Fruit fly (Drosophila melanogaster) S2 (cell line): ENCODE data around the gene VhaAC39-2.

Experiments
- CG8478 ChIP-seq: fragments of >200 bp; optimal IDR thresholded peaks from 2 replicates; lab custom pipeline; 2018
- CTCF ChIP-seq, 2 experiments: fragments of >200 bp; optimal IDR thresholded peaks; 2 replicates each; lab custom pipeline; 2018

VhaAC39-2 gene

dm6 chr3R:23132299-23132698 is 26.8 kb downstream of the VhaAC39-2 start:
- TF ChIP-seq CG8478 (lab: Kevin White, UChicago) = no peak
- TF ChIP-seq CTCF (optimal IDR thresholded peaks at IDR 0.05; lab: Kevin White, UChicago) = no peak

dm6 chr3R:23131341-23131884 is 27.7 kb downstream of the VhaAC39-2 start:
- no peak for TF ChIP-seq CG8478 (lab: Kevin White, UChicago)
- TF ChIP-seq CTCF (optimal IDR thresholded peaks at IDR 0.05; lab: Kevin White, UChicago) = no peak

DNA sequence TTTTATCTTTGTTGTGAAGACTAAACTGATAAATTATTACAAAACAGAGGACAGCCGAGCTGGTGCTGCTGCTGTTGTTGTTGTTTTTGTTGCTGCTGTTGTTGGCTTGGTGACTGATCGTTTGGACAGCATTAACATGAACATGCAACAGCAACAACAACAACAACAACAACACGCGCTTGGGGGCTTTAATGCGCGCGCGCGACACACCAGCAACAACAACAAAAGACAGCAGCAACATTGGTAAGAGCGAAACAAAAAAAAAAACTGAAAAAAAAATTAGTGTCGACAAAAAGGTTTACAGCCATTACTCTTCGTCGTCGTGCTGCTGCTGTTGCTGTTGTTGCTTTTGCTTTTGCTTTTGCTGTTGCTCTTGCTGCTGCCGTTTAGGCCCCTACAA is 28.2 kb downstream of the VhaAC39-2 start:
- no peak for TF ChIP-seq CTCF (optimal IDR thresholded peaks at IDR 0.05; lab: Kevin White, UChicago)

DNA sequence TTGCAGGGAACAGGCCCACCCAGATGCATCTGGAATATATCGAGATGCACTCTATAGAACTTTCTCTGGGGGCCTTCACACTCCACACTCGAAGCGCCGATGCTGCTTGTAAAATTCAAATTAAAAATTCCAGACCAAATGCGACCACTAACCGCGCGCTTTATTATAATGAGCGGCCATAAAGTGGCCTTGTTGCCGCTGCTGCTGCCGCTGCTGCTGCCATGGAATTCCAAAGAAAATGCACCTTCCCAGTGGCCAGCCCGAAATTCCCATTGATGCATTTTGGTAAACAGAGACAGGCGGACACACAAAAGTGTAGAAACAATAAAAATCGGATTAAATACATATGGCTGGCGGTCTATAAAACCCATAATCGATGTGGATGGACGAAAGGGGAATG is 28.9 kb downstream of the VhaAC39-2 start:
- TF ChIP-seq CTCF (optimal IDR thresholded peaks at IDR 0.05; lab: Kevin White, UChicago) = no peak
- TF ChIP-seq CG8478 (lab: Kevin White, UChicago) = no peak

dm6 chr3R:23129617-23130016 is 29.5 kb downstream of the VhaAC39-2 start:
- no peak for TF ChIP-seq CTCF (optimal IDR thresholded peaks at IDR 0.05; lab: Kevin White, UChicago)
- no peak for TF ChIP-seq CG8478 (lab: Kevin White, UChicago)

DNA sequence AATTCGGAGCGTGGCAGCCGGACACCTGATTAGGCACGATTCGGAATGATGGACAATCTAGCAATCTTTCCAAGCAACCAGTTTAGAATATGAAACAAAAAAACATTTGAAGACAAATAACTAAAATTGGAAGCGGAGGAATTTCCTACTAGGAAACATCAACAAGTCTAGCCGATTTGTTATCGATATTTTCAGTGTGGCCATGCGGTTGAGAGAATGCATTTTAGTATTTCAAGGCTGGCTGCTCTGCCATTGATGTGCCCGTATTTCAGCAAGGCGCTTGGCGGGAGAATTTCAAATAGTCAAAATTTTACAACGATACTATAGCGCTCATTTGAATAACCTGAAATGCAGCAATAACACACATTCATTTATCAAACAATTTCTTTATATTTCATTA is 31.3 kb downstream of the VhaAC39-2 start, which contains the start of gene CG31457:
Gene CG31457, minus strand, starts transcription at position 186 of the 400 bp plus-strand sequence.
- no peak for TF ChIP-seq CG8478 (lab: Kevin White, UChicago)
- TF ChIP-seq CTCF (optimal IDR thresholded peaks at IDR 0.05; lab: Kevin White, UChicago) = peak; percentile 49 to 50

- no peak for TF ChIP-seq CTCF (optimal IDR thresholded peaks at IDR 0.05; lab: Kevin White, UChicago)
- TF ChIP-seq CG8478 (lab: Kevin White, UChicago) = no peak
Measured at dm6 chr3R:23126241-23127022, 32.7 kb downstream of the VhaAC39-2 start, which contains the start of gene CG31365. CG31365 (minus strand) TSS chr3R:23126422.

dm6 chr3R:23120933-23121332 is 38.2 kb downstream of the VhaAC39-2 start:
- no peak for TF ChIP-seq CTCF (optimal IDR thresholded peaks at IDR 0.05; lab: Kevin White, UChicago)
- no peak for TF ChIP-seq CG8478 (lab: Kevin White, UChicago)

- no peak for TF ChIP-seq CG8478 (lab: Kevin White, UChicago)
- no peak for TF ChIP-seq CTCF (optimal IDR thresholded peaks at IDR 0.05; lab: Kevin White, UChicago)
Measured at dm6 chr3R:23119873-23120272, 39.2 kb downstream of the VhaAC39-2 start.

dm6 chr3R:23117683-23118470 is 41.2 kb downstream of the VhaAC39-2 start, which contains the start of the genes Rassf and CenB1A:
Rassf (minus strand) TSS chr3R:23117931.
CenB1A (plus strand) TSS chr3R:23118400.
- TF ChIP-seq CTCF (optimal IDR thresholded peaks at IDR 0.05; lab: Kevin White, UChicago) = no peak
- no peak for TF ChIP-seq CG8478 (lab: Kevin White, UChicago)

DNA sequence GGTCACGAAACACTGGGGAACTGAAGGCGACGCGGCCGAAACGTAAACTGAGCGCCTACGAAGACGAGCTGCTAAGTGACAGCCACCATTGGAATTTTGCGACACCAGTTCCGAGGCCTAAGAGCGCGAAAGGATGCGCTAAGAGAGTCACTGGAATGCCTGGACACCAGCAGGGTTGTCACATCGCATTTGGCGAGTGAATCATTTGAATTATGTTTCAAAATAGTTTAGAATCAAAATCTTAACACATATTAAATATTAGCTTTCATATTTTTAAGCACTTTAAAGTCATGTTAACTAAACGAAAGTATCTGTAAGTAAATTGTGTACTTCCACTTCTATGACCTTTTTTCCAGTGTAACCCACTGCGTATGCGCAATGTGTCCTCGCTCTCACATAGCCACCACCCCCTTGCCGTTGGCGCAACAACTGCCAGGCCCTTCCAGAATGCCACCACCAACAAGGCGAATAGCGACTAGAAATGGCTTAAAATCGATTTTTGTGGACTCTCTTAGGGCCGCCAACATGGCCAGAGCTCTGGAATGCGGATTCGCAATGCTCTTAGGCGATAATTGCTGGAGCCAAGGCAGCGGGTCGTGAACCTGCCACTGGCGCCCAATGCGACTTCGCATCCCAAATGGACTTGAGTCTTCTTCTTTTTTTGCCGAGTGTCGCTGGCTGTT is 46.3 kb downstream of the VhaAC39-2 start, which contains the start of gene Cow:
Gene Cow, minus strand, starts transcription at position 51 of the 683 bp plus-strand sequence.
- no peak for TF ChIP-seq CG8478 (lab: Kevin White, UChicago)
- no peak for TF ChIP-seq CTCF (optimal IDR thresholded peaks at IDR 0.05; lab: Kevin White, UChicago)

dm6 chr3R:23110724-23111123 is 48.4 kb downstream of the VhaAC39-2 start:
- TF ChIP-seq CG8478 (lab: Kevin White, UChicago) (no peak), CTCF (optimal IDR thresholded peaks at IDR 0.05; lab: Kevin White, UChicago) (no peak)
